Fruit fly (Drosophila melanogaster) Kc167 (cell line): ENCODE data around the gene Prx4.

Source experiments
- Myc ChIP-seq: fragments of >200 bp; optimal IDR thresholded peaks from 2 replicates; lab custom pipeline; 2017; ENCODE audit warnings: missing external identifiers
- Sin3A ChIP-seq: fragments of >200 bp; optimal IDR thresholded peaks from 2 replicates; lab custom pipeline; 2018; ENCODE audit warnings: missing external identifiers
- h ChIP-seq: fragments of >200 bp; optimal IDR thresholded peaks from 3 replicates; lab custom pipeline; 2018; ENCODE audit warnings: missing external identifiers
- insv ChIP-seq: fragments of >200 bp; optimal IDR thresholded peaks from 3 replicates; lab custom pipeline; 2018; ENCODE audit warnings: missing external identifiers
- psq ChIP-seq: fragments of >200 bp; optimal IDR thresholded peaks from 2 replicates; lab custom pipeline; 2017; ENCODE audit warnings: missing external identifiers
- ttk ChIP-seq: sonication (Bioruptor generic); optimal IDR thresholded peaks from 2 replicates; lab custom pipeline; 2017; ENCODE audit warnings: missing external identifiers

Gene Prx4

dm6 chr3L:3069774-3070173 lies 27.6 kb downstream of the Prx4 start:
- no peak for TF ChIP-seq psq (lab: Kevin White, UChicago)

dm6 chr3L:3070274-3071204 lies 28.4 kb downstream of the Prx4 start, which contains the start of the genes CG32486 and PAN3:
CG32486 (minus strand) TSS chr3L:3070839.
PAN3 (plus strand) TSS chr3L:3071133.
- peak; percentile 75 for TF ChIP-seq ttk (lab: Kevin White, UChicago)
- TF ChIP-seq Myc: no peak
- TF ChIP-seq psq (lab: Kevin White, UChicago): peak; percentile 15
- no peak for TF ChIP-seq h (lab: Kevin White, UChicago)

dm6 chr3L:3071675-3072583 lies 29.8 kb downstream of the Prx4 start:
- TF ChIP-seq ttk (lab: Kevin White, UChicago) (no peak), Sin3A (no peak), psq (lab: Kevin White, UChicago) (no peak), insv (no peak), h (lab: Kevin White, UChicago) (no peak), Myc (no peak)

- no peak for TF ChIP-seq h (lab: Kevin White, UChicago)
- TF ChIP-seq psq (lab: Kevin White, UChicago): no peak
- TF ChIP-seq insv: no peak
- no peak for TF ChIP-seq ttk (lab: Kevin White, UChicago)
- no peak for TF ChIP-seq Myc
- TF ChIP-seq Sin3A: no peak
Observed at dm6 chr3L:3073460-3073859, 31.3 kb downstream of the Prx4 start.

- no peak for TF ChIP-seq Sin3A
- TF ChIP-seq ttk (lab: Kevin White, UChicago): no peak
- TF ChIP-seq insv: no peak
- TF ChIP-seq h (lab: Kevin White, UChicago): no peak
- TF ChIP-seq Myc: no peak
- TF ChIP-seq psq (lab: Kevin White, UChicago): no peak
Observed at dm6 chr3L:3074380-3074779, 32.2 kb downstream of the Prx4 start.

dm6 chr3L:3074805-3075204 lies 32.6 kb downstream of the Prx4 start:
- no peak for TF ChIP-seq Myc

- no peak for TF ChIP-seq h (lab: Kevin White, UChicago)
- TF ChIP-seq ttk (lab: Kevin White, UChicago): no peak
- no peak for TF ChIP-seq Sin3A
- TF ChIP-seq psq (lab: Kevin White, UChicago): no peak
- TF ChIP-seq insv: no peak
- no peak for TF ChIP-seq Myc
Observed at dm6 chr3L:3076954-3077353, 34.8 kb downstream of the Prx4 start.

- no peak for TF ChIP-seq psq (lab: Kevin White, UChicago)
- TF ChIP-seq Sin3A: no peak
- TF ChIP-seq h (lab: Kevin White, UChicago): no peak
- TF ChIP-seq ttk (lab: Kevin White, UChicago): no peak
- no peak for TF ChIP-seq insv
- TF ChIP-seq Myc: no peak
Observed at dm6 chr3L:3077568-3078107, 35.5 kb downstream of the Prx4 start.

- TF ChIP-seq Sin3A (no peak), psq (lab: Kevin White, UChicago) (no peak), h (lab: Kevin White, UChicago) (no peak), Myc (no peak), insv (no peak), ttk (lab: Kevin White, UChicago) (no peak)
Observed at dm6 chr3L:3078398-3079155, 36.4 kb downstream of the Prx4 start.

dm6 chr3L:3079156-3079495 lies 37.0 kb downstream of the Prx4 start:
- no peak for TF ChIP-seq Myc
- no peak for TF ChIP-seq ttk (lab: Kevin White, UChicago)
- no peak for TF ChIP-seq insv
- no peak for TF ChIP-seq psq (lab: Kevin White, UChicago)
- TF ChIP-seq h (lab: Kevin White, UChicago): no peak
- TF ChIP-seq Sin3A: no peak

- no peak for TF ChIP-seq h (lab: Kevin White, UChicago)
- no peak for TF ChIP-seq psq (lab: Kevin White, UChicago)
- no peak for TF ChIP-seq Sin3A
- no peak for TF ChIP-seq ttk (lab: Kevin White, UChicago)
- no peak for TF ChIP-seq Myc
- TF ChIP-seq insv: no peak
Observed at dm6 chr3L:3080084-3080994, 38.2 kb downstream of the Prx4 start.
